Worm (Caenorhabditis elegans) whole organism, young adult: ENCODE data around the gene Y51H4A.24.

ENCODE experiments used
- C06A6.2 ChIP-seq: fragments of 200-800 bp; sonication (Bioruptor generic); conservative IDR thresholded peaks from 2 replicates; pipeline ENCODE4 v1.3.6; 2022; ENCODE audit warnings: missing genetic modification characterization, missing compliant biosample characterization
- F10E7.11 ChIP-seq: sonication (generic microtip); optimal IDR thresholded peaks from 2 replicates; lab custom pipeline; 2017; ENCODE audit warnings: mild to moderate bottlenecking, missing genetic modification characterization, moderate library complexity, missing compliant biosample characterization
- F33H1.4 ChIP-seq: fragments of 200-800 bp; sonication (Bioruptor generic); IDR thresholded peaks from 2 replicates; pipeline ENCODE4 v1.3.6; 2022; ENCODE audit warnings: missing genetic modification reagents, missing genetic modification characterization, missing compliant biosample characterization
- F37B4.10 ChIP-seq: fragments of 200-800 bp; sonication (Bioruptor generic); IDR thresholded peaks from 2 replicates; pipeline ENCODE4 v1.3.6; 2022; ENCODE audit warnings: missing genetic modification characterization, missing compliant biosample characterization
- F49E8.2 ChIP-seq: sonication (generic microtip); optimal IDR thresholded peaks from 3 replicates; lab custom pipeline; 2017; ENCODE audit warnings: missing genetic modification characterization, mild to moderate bottlenecking, missing compliant biosample characterization, antibody characterized with exemption, moderate library complexity; ENCODE audit not compliant: insufficient read depth
- F57A8.1 ChIP-seq: fragments of 200-800 bp; sonication (Bioruptor generic); optimal IDR thresholded peaks from 2 replicates; lab custom pipeline; 2018; ENCODE audit warnings: mild to moderate bottlenecking, missing genetic modification characterization, moderate library complexity, missing compliant biosample characterization
- F57C9.4 ChIP-seq: sonication (generic microtip); optimal IDR thresholded peaks from 2 replicates; lab custom pipeline; 2017; ENCODE audit warnings: mild to moderate bottlenecking, missing genetic modification characterization, missing compliant biosample characterization
- T07F8.4 ChIP-seq: sonication (generic microtip); optimal IDR thresholded peaks from 2 replicates; lab custom pipeline; 2016; ENCODE audit warnings: mild to moderate bottlenecking, missing genetic modification characterization, moderate library complexity, missing compliant biosample characterization
- Y53F4B.3 ChIP-seq: fragments of 200-800 bp; sonication (Bioruptor generic); IDR thresholded peaks from 2 replicates; pipeline ENCODE4 v1.3.6; 2022; ENCODE audit warnings: missing genetic modification reagents, missing genetic modification characterization, missing compliant biosample characterization
- bed-2 ChIP-seq: fragments of 200-800 bp; sonication (Bioruptor generic); IDR thresholded peaks from 2 replicates; pipeline ENCODE4 v1.3.6; 2022; ENCODE audit warnings: missing genetic modification reagents, missing genetic modification characterization, missing compliant biosample characterization
- ccch-3 ChIP-seq: fragments of 200-800 bp; sonication (Bioruptor generic); optimal IDR thresholded peaks from 2 replicates; lab custom pipeline; 2018; ENCODE audit warnings: mild to moderate bottlenecking, missing genetic modification characterization, missing compliant biosample characterization
- cebp-1 ChIP-seq, 2 experiments: fragments of 200-800 bp in 1 of 2; sonication (Bioruptor generic) in 1 of 2; sonication (generic microtip) in 1 of 2; IDR thresholded peaks in 1 of 2; optimal IDR thresholded peaks in 1 of 2; 2 replicates each; pipeline versions ENCODE4 v1.3.6 to Lab custom; 2017 to 2022; ENCODE audit warnings: missing compliant biosample characterization in 2 of 2, missing genetic modification characterization in 2 of 2, mild to moderate bottlenecking in 1 of 2, missing genetic modification reagents in 1 of 2, moderate library complexity in 1 of 2
- cebp-2 ChIP-seq: fragments of 200-800 bp; sonication (Bioruptor generic); IDR thresholded peaks from 2 replicates; pipeline ENCODE4 v1.3.6; 2022; ENCODE audit warnings: missing genetic modification characterization, missing compliant biosample characterization
- ceh-27 ChIP-seq: fragments of 200-800 bp; sonication (Bioruptor generic); optimal IDR thresholded peaks from 2 replicates; lab custom pipeline; 2018; ENCODE audit warnings: mild to moderate bottlenecking, missing genetic modification characterization, moderate library complexity, missing compliant biosample characterization
- ceh-58 ChIP-seq: fragments of 200-800 bp; sonication (Bioruptor generic); IDR thresholded peaks from 2 replicates; pipeline ENCODE4 v1.3.6; 2022; ENCODE audit warnings: missing genetic modification characterization, missing compliant biosample characterization
- ceh-79 ChIP-seq: sonication (generic microtip); optimal IDR thresholded peaks from 2 replicates; lab custom pipeline; 2017; ENCODE audit warnings: mild to moderate bottlenecking, missing genetic modification characterization, missing compliant biosample characterization
- chd-7 ChIP-seq: sonication (generic microtip); optimal IDR thresholded peaks from 2 replicates; lab custom pipeline; 2016; ENCODE audit warnings: mild to moderate bottlenecking, missing genetic modification characterization, moderate library complexity, missing compliant biosample characterization
- dox-1 ChIP-seq: fragments of 200-800 bp; sonication (Bioruptor generic); IDR thresholded peaks from 2 replicates; pipeline ENCODE4 v1.3.6; 2022; ENCODE audit warnings: missing genetic modification reagents, missing genetic modification characterization, missing compliant biosample characterization
- efl-1 ChIP-seq: fragments of 150-350 bp; optimal IDR thresholded peaks from 2 replicates; lab custom pipeline; 2014; ENCODE audit warnings: missing biosample characterization, missing genetic modification reagents, missing genetic modification characterization
- egrh-3 ChIP-seq: fragments of 200-800 bp; sonication (Bioruptor generic); IDR thresholded peaks from 2 replicates; pipeline ENCODE4 v1.3.6; 2022; ENCODE audit warnings: missing genetic modification reagents, missing genetic modification characterization, missing compliant biosample characterization
- gei-17 ChIP-seq: fragments of 200-800 bp; sonication (Bioruptor generic); optimal IDR thresholded peaks from 2 replicates; lab custom pipeline; 2018; ENCODE audit warnings: mild to moderate bottlenecking, missing genetic modification characterization, missing compliant biosample characterization
- hmg-1.2 ChIP-seq: fragments of 200-800 bp; sonication (Bioruptor generic); IDR thresholded peaks from 2 replicates; pipeline ENCODE4 v1.3.6; 2022; ENCODE audit warnings: missing genetic modification reagents, missing genetic modification characterization, missing compliant biosample characterization
- lin-40 ChIP-seq: sonication (generic microtip); optimal IDR thresholded peaks from 2 replicates; lab custom pipeline; 2016; ENCODE audit warnings: missing genetic modification characterization, mild to moderate bottlenecking, missing compliant biosample characterization, missing genotype, missing genetic modification reagents
- lsy-27 ChIP-seq: sonication (generic microtip); optimal IDR thresholded peaks from 2 replicates; lab custom pipeline; 2017; ENCODE audit warnings: missing genetic modification characterization, mild to moderate bottlenecking, missing compliant biosample characterization, antibody characterized with exemption, missing genotype, borderline replicate concordance; ENCODE audit not compliant: insufficient read depth
- mes-4 ChIP-seq: sonication (generic microtip); optimal IDR thresholded peaks from 2 replicates; lab custom pipeline; 2016; ENCODE audit warnings: missing genotype, missing genetic modification characterization, missing compliant biosample characterization
- nhr-120 ChIP-seq: fragments of 200-800 bp; sonication (Bioruptor generic); IDR thresholded peaks from 2 replicates; pipeline ENCODE4 v1.3.6; 2022; ENCODE audit warnings: missing genetic modification characterization, missing compliant biosample characterization
- nhr-179 ChIP-seq: sonication (generic microtip); optimal IDR thresholded peaks from 2 replicates; lab custom pipeline; 2016; ENCODE audit warnings: mild to moderate bottlenecking, missing genetic modification characterization, missing compliant biosample characterization
- nhr-80 ChIP-seq: sonication (generic microtip); optimal IDR thresholded peaks from 2 replicates; lab custom pipeline; 2016; ENCODE audit warnings: missing genetic modification characterization, missing compliant biosample characterization
- pbrm-1 ChIP-seq: fragments of 200-800 bp; sonication (Bioruptor generic); IDR thresholded peaks from 2 replicates; pipeline ENCODE4 v1.3.6; 2022; ENCODE audit warnings: missing genetic modification reagents, missing genetic modification characterization, missing compliant biosample characterization
- snpc-1.1 ChIP-seq: sonication (generic microtip); optimal IDR thresholded peaks from 2 replicates; lab custom pipeline; 2017; ENCODE audit warnings: missing genetic modification characterization, mild to moderate bottlenecking, missing compliant biosample characterization, antibody characterized with exemption, moderate library complexity, missing genotype, missing genetic modification reagents; ENCODE audit not compliant: insufficient read depth
- snpc-1.3 ChIP-seq: sonication (generic microtip); optimal IDR thresholded peaks from 2 replicates; lab custom pipeline; 2017; ENCODE audit warnings: missing genetic modification characterization, mild to moderate bottlenecking, missing compliant biosample characterization, antibody characterized with exemption, moderate library complexity, missing genotype, missing genetic modification reagents; ENCODE audit not compliant: insufficient read depth
- snpc-4 ChIP-seq, 5 experiments: fragments of 150-350 bp in 1 of 5; sonication (generic microtip) in 4 of 5; optimal IDR thresholded peaks; 2 replicates each; lab custom pipeline; 2014 to 2018; ENCODE audit warnings: missing genetic modification characterization in 5 of 5, missing biosample characterization in 3 of 5, antibody characterized with exemption in 2 of 5, mild to moderate bottlenecking in 2 of 5, missing compliant biosample characterization in 2 of 5, missing genotype in 2 of 5, moderate library complexity in 2 of 5, missing genetic modification reagents in 1 of 5
- tbx-9 ChIP-seq: sonication (generic microtip); optimal IDR thresholded peaks from 2 replicates; lab custom pipeline; 2016; ENCODE audit warnings: borderline replicate concordance, missing genetic modification characterization, inconsistent platforms, missing compliant biosample characterization
- zfh-2 ChIP-seq: fragments of 200-800 bp; sonication (Bioruptor generic); conservative IDR thresholded peaks from 2 replicates; pipeline ENCODE4 v1.3.6; 2022; ENCODE audit warnings: missing genetic modification reagents, missing genetic modification characterization, missing compliant biosample characterization
- ztf-18 ChIP-seq: sonication (generic microtip); optimal IDR thresholded peaks from 2 replicates; lab custom pipeline; 2016; ENCODE audit warnings: missing genotype, mild to moderate bottlenecking, missing genetic modification characterization, missing compliant biosample characterization
- ztf-25 ChIP-seq: fragments of 200-800 bp; sonication (Bioruptor generic); IDR thresholded peaks from 2 replicates; pipeline ENCODE4 v1.3.6; 2022; ENCODE audit warnings: missing genetic modification reagents, missing genetic modification characterization, missing compliant biosample characterization
- ztf-6 ChIP-seq: fragments of 200-800 bp; sonication (Bioruptor generic); IDR thresholded peaks from 2 replicates; pipeline ENCODE4 v1.3.6; 2022; ENCODE audit warnings: missing genetic modification reagents, missing genetic modification characterization, missing compliant biosample characterization

Y51H4A.24 gene

ce11 chrIV:16740769-16741168 lies at the start of gene Y51H4A.24:
Gene Y51H4A.24 (minus strand): TSS chrIV:16740869.
- TF ChIP-seq ztf-18 (tag; lab: Kevin White, UChicago) = no peak
- no peak for TF ChIP-seq nhr-80
- no peak for TF ChIP-seq chd-7
- no peak for TF ChIP-seq snpc-4 (GFP tag; optimal IDR thresholded peaks at IDR 0.05; lab: Kevin White, UChicago)
- no peak for TF ChIP-seq snpc-4 (tag; optimal IDR thresholded peaks at IDR 0.05; lab: Kevin White, UChicago)

DNA sequence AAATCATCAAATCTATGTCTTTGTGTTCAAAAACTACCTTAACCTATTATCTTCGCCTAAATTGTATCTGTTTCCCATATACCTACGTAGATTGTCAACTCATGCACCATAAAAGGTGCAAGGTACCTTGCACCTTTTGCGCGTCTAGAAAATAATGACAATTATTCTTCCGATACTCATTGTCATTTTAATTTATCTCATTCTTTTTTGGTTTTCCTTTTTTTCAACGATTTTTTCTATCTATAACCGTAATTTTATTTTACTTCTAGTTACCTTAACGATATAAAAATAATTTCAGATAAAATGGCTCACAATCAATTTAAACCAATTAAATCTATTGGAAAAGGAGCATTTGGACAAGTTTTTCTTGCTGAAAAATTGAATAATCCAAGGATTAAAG lies 46.4 kb upstream of the Y51H4A.24 start, which contains the start of gene Y43D4A.6:
Gene Y43D4A.6, plus strand, starts transcription at position 301 of the 400 bp plus-strand sequence.
- TF ChIP-seq efl-1 (GFP tag; lab: Kevin White, UChicago) (no peak), cebp-2 (no peak), gei-17 (no peak), tbx-9 (tag; lab: Kevin White, UChicago) (no peak), F57C9.4 (tag; lab: Kevin White, UChicago) (no peak), cebp-1 (GFP tag; IDR thresholded peaks at IDR 0.05; lab: Robert Waterston, UW) (no peak), cebp-1 (tag; optimal IDR thresholded peaks at IDR 0.05; lab: Kevin White, UChicago) (no peak), F33H1.4 (no peak), ceh-79 (tag; lab: Kevin White, UChicago) (no peak)

- TF ChIP-seq mes-4 (no peak), F37B4.10 (GFP tag; lab: Robert Waterston, UW) (no peak), F33H1.4 (no peak), egrh-3 (GFP tag; lab: Robert Waterston, UW) (peak; percentile 42; the same call in 1 of the 2 replicates), ztf-6 (GFP tag; lab: Robert Waterston, UW) (no peak), zfh-2 (peak; percentile 66; the same call in 1 of the 2 replicates)
These were observed 38.0 kb upstream of the Y51H4A.24 start for ce11 chrIV:16778644-16779043.

DNA sequence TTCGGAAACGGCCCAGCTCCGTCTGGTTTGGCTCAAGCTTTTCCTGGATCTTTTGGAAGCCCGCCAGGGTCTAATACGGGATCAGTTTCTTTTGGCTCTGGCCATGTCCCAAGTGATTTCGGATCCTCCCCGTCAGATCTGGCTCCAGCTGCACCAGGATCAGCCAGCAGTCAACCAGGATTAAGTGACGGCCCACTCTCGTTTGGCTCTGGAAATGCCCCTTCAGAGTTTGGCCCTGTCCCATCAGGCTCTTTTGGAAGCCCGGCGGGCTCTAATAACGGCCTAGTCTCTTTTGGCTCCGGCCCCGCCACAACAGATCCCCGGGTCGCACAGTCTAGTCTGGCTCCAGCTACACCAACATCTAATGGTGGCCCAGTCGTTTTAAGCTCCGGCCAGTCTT lies 37.1 kb upstream of the Y51H4A.24 start:
- TF ChIP-seq snpc-1.3 (tag; lab: Kevin White, UChicago) (no peak), lin-40 (tag; lab: Kevin White, UChicago) (no peak), nhr-179 (no peak), ceh-58 (GFP tag; lab: Robert Waterston, UW) (0 out of 2 replicates have a peak, but pooled peaks have one; percentile 7), bed-2 (GFP tag; lab: Robert Waterston, UW) (no peak), ztf-25 (0 out of 2 replicates have a peak, but pooled peaks have one; percentile 28), ceh-27 (no peak), egrh-3 (GFP tag; lab: Robert Waterston, UW) (0 out of 2 replicates have a peak, but pooled peaks have one; percentile 9), pbrm-1 (GFP tag; lab: Robert Waterston, UW) (no peak), zfh-2 (peak; percentile 71)

ce11 chrIV:16776915-16777314 lies 36.2 kb upstream of the Y51H4A.24 start:
- TF ChIP-seq lsy-27 (tag; lab: Kevin White, UChicago) = no peak
- TF ChIP-seq dox-1 (GFP tag; lab: Robert Waterston, UW) = no peak
- TF ChIP-seq, all 124 proteins: peak for 0

- TF ChIP-seq efl-1 (GFP tag; lab: Kevin White, UChicago) (no peak), gei-17 (no peak), nhr-120 (0 out of 2 replicates have a peak, but pooled peaks have one; percentile 41), lin-40 (tag; lab: Kevin White, UChicago) (no peak), C06A6.2 (no peak), F10E7.11 (tag; lab: Kevin White, UChicago) (no peak), F49E8.2 (tag; lab: Kevin White, UChicago) (peak; percentile 45), snpc-1.1 (tag; lab: Kevin White, UChicago) (no peak), mes-4 (peak; percentile 20), hmg-1.2 (GFP tag; lab: Robert Waterston, UW) (peak; percentile 66), F57A8.1 (no peak), cebp-2 (no peak), T07F8.4 (peak; percentile 37), ccch-3 (GFP tag; lab: Kevin White, UChicago) (no peak), chd-7 (no peak), tbx-9 (tag; lab: Kevin White, UChicago) (peak; percentile 49), snpc-1.3 (tag; lab: Kevin White, UChicago) (peak; percentile 77), Y53F4B.3 (GFP tag; lab: Robert Waterston, UW) (0 out of 2 replicates have a peak, but pooled peaks have one; percentile 17), ztf-6 (GFP tag; lab: Robert Waterston, UW) (no peak)
These were observed 35.3 kb upstream of the Y51H4A.24 start for ce11 chrIV:16775925-16776324.
